Worm (Caenorhabditis elegans) whole organism, midembryonic: ENCODE results near the gene sri-62.
"Not testable (repeated sequence)": the region's sequence is repeated elsewhere in the genome, so short reads cannot be mapped to it uniquely, and the experiment has no call there.

ENCODE experiments used
- T22C8.4 ChIP-seq: fragments of 200-800 bp; sonication (Bioruptor generic); IDR thresholded peaks from 2 replicates; pipeline ENCODE4 v1.3.6; 2022; ENCODE audit warnings: missing genetic modification characterization, missing compliant biosample characterization
- cog-1 ChIP-seq: sonication (generic microtip); optimal IDR thresholded peaks from 2 replicates; lab custom pipeline; 2016; ENCODE audit warnings: missing genetic modification characterization, missing compliant biosample characterization
- flt-1 ChIP-seq: fragments of 200-800 bp; sonication (Bioruptor generic); IDR thresholded peaks from 2 replicates; pipeline ENCODE4 v1.3.6; 2022; ENCODE audit warnings: missing genetic modification characterization, missing compliant biosample characterization
- klf-2 ChIP-seq: fragments of 200-800 bp; sonication (Bioruptor generic); conservative IDR thresholded peaks from 2 replicates; pipeline ENCODE4 v1.3.6; 2022; ENCODE audit warnings: missing genetic modification reagents, missing genetic modification characterization, missing compliant biosample characterization
- med-1 ChIP-seq: sonication (generic microtip); optimal IDR thresholded peaks from 2 replicates; lab custom pipeline; 2017; ENCODE audit warnings: missing genetic modification characterization, mild to moderate bottlenecking, missing compliant biosample characterization, antibody characterized with exemption, missing genetic modification reagents; ENCODE audit not compliant: insufficient read depth
- ref-1 ChIP-seq: fragments of 200-800 bp; sonication (Bioruptor generic); conservative IDR thresholded peaks from 2 replicates; pipeline ENCODE4 v1.3.6; 2022; ENCODE audit warnings: missing genetic modification reagents, missing genetic modification characterization, missing compliant biosample characterization
- tab-1 ChIP-seq: fragments of 200-800 bp; sonication (Bioruptor generic); IDR thresholded peaks from 2 replicates; pipeline ENCODE4 v1.3.6; 2022; ENCODE audit warnings: missing genetic modification characterization, missing compliant biosample characterization
- ztf-23 ChIP-seq: fragments of 200-800 bp; sonication (Bioruptor generic); IDR thresholded peaks from 2 replicates; pipeline ENCODE4 v1.3.6; 2022; ENCODE audit warnings: missing genetic modification reagents, missing genetic modification characterization, missing compliant biosample characterization
- ztf-29 ChIP-seq: fragments of 200-800 bp; sonication (Bioruptor generic); IDR thresholded peaks from 2 replicates; pipeline ENCODE4 v1.3.6; 2022; ENCODE audit warnings: missing genetic modification reagents, missing genetic modification characterization, missing compliant biosample characterization

sri-62 gene

DNA sequence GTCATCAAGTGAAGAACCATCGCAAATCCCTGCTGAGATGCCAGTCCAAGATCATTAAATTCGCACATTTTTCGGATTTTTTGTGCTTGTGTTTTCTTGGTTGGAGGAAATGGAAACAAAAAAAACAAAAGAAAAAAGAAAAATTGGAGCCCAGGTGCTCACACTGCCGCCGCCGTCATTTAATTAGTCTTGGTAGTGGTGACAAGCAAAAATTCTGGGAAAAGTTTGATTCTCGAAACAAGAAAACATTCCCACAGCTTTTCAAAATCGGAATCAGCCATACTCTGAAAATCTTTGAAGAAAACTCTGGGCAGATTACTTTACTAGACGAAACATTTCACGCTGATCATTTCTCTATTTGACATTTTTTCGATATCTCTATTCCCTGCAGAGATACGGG, 6.9 kb upstream of the sri-62 start, which contains the start of gene srh-128:
srh-128 (minus strand) TSS at position 101 of the 400 bp plus-strand sequence.
- TF ChIP-seq med-1 (no peak), klf-2 (no peak), ztf-23 (GFP tag; lab: Robert Waterston, UW) (no peak), T22C8.4 (no peak), ref-1 (no peak)

ce11 chrII:2702757-2703156, 4.5 kb upstream of the sri-62 start, which contains the start of gene sri-60:
sri-60 (minus strand) TSS chrII:2702857.
- no peak for TF ChIP-seq cog-1
- TF ChIP-seq ztf-23 (GFP tag; lab: Robert Waterston, UW): no peak
- no peak for TF ChIP-seq klf-2
- no peak for TF ChIP-seq tab-1
- no peak for TF ChIP-seq flt-1 (GFP tag; lab: Robert Waterston, UW)
- TF ChIP-seq T22C8.4: no peak
- no peak for TF ChIP-seq ref-1
- no peak for TF ChIP-seq ztf-29 (GFP tag; lab: Robert Waterston, UW)
- TF ChIP-seq med-1: no peak

DNA sequence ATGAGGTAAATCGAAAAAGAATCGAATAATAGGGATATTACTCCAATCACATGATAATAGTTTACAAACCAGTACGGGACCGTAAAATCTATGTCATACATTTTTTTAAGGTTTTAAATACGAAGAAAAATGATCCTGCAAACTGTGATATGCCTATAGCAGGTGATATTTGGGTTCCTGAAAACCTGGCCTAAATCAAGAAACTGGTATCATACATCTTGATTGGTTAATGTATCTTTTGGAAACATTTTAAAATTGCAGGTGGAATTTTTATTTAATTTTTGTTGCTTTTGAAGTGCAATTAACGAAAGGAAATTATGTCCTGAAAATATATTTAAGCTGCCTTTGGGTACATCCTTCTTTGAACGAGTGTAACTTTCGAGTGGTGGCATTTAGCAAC, 2.0 kb upstream of the sri-62 start, which contains the start of gene sri-61:
sri-61 (minus strand) TSS at position 101 of the 400 bp plus-strand sequence.
- TF ChIP-seq ztf-23 (GFP tag; lab: Robert Waterston, UW): no peak
- TF ChIP-seq tab-1: no peak
- TF ChIP-seq med-1: no peak
- TF ChIP-seq T22C8.4: no peak
- no peak for TF ChIP-seq cog-1
- TF ChIP-seq ref-1: no peak
- no peak for TF ChIP-seq klf-2
- TF ChIP-seq flt-1 (GFP tag; lab: Robert Waterston, UW): no peak
- TF ChIP-seq ztf-29 (GFP tag; lab: Robert Waterston, UW): no peak

DNA sequence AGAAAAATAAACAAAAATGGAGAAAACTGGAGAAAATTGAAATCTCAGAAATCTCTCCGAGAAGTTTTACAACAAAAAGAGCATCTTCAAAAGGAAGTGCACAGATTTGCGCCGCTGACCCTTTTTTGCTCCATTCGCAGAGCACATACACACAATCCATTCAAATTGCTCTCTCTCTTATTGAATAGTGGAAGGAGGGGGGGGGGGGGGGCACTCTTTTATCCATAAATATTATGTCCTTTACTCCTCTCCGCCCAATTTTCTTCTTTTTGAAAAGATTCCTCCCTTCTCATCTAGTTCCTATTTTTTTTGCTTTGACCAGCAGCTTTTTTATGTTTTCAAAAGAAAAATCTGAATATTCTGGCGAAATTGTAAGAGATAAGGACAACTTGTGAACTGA, 3.2 kb downstream of the sri-62 start:
- TF ChIP-seq tab-1 (no peak), ztf-23 (GFP tag; lab: Robert Waterston, UW) (no peak), cog-1 (no peak), klf-2 (no peak), ref-1 (no peak), ztf-29 (GFP tag; lab: Robert Waterston, UW) (no peak), flt-1 (GFP tag; lab: Robert Waterston, UW) (no peak), T22C8.4 (no peak)

ce11 chrII:2692476-2692875, 5.8 kb downstream of the sri-62 start, which contains the start of gene set-11:
set-11 (minus strand) TSS chrII:2692576.
- TF ChIP-seq ref-1 (no peak), cog-1 (no peak), klf-2 (no peak), med-1 (no peak), ztf-29 (GFP tag; lab: Robert Waterston, UW) (no peak), tab-1 (no peak), T22C8.4 (no peak), ztf-23 (GFP tag; lab: Robert Waterston, UW) (no peak), flt-1 (GFP tag; lab: Robert Waterston, UW) (no peak)

- no peak for TF ChIP-seq klf-2
- TF ChIP-seq flt-1 (GFP tag; lab: Robert Waterston, UW): no peak
- no peak for TF ChIP-seq med-1
- no peak for TF ChIP-seq T22C8.4
- no peak for TF ChIP-seq cog-1
- TF ChIP-seq tab-1: no peak
- TF ChIP-seq ztf-23 (GFP tag; lab: Robert Waterston, UW): no peak
Measured at ce11 chrII:2690080-2690479, 8.2 kb downstream of the sri-62 start, which contains the start of gene nspf-3. nspf-3 (minus strand) TSS chrII:2690180.

- TF ChIP-seq cog-1; flt-1 (GFP tag; lab: Robert Waterston, UW); klf-2: not testable (repeated sequence)
Measured at ce11 chrII:2688616-2689015, 9.7 kb downstream of the sri-62 start, which contains the start of gene nspf-2. nspf-2 (plus strand) TSS chrII:2688916.

DNA sequence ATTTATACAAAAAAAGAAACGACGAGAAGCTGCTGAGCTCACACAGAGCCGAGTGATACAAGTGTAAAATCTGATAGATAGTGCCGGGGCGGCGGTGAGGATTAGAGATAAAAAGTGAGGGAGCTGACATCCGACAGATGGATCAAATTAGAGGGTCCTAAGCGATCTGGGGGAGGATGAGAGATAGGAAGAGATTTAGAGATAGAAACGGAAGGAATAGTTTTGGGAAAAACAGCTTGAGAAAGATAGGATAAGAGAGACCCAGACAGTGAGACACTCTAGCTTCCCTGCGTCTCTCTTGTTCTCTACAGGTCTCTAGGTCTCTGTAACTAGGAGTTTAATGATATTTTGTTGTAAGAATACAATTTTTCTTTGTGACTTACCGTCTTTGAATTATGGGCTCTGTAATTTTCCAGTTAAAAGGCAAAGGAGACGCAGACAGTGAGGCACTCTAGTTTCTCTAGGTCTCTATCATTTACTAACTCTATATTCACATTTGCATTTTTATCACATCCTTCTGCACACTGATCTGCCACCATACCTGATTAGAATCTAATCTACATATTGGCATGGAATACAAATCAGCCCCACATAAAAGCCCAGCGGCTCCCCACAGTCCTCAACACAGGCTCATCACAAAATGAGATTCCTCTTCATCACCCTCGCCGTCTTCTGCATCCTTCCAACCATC, 11.1 kb downstream of the sri-62 start, which contains the start of the genes sup-9 and nspf-1:
sup-9 (minus strand) TSS at position 43 of the 691 bp plus-strand sequence.
nspf-1 (plus strand) TSS at position 641 of the 691 bp plus-strand sequence.
- no peak for TF ChIP-seq ztf-29 (GFP tag; lab: Robert Waterston, UW)
- no peak for TF ChIP-seq klf-2
- no peak for TF ChIP-seq med-1
- no peak for TF ChIP-seq flt-1 (GFP tag; lab: Robert Waterston, UW)
- TF ChIP-seq T22C8.4: no peak
- no peak for TF ChIP-seq cog-1
- no peak for TF ChIP-seq ztf-23 (GFP tag; lab: Robert Waterston, UW)
- no peak for TF ChIP-seq tab-1
- no peak for TF ChIP-seq ref-1

ce11 chrII:2684783-2685182, 13.5 kb downstream of the sri-62 start:
- TF ChIP-seq klf-2: no peak
- TF ChIP-seq ref-1: no peak
- TF ChIP-seq flt-1 (GFP tag; lab: Robert Waterston, UW): no peak
- TF ChIP-seq cog-1: no peak
- TF ChIP-seq tab-1: no peak
- TF ChIP-seq ztf-23 (GFP tag; lab: Robert Waterston, UW): no peak
- TF ChIP-seq ztf-29 (GFP tag; lab: Robert Waterston, UW): no peak

- no peak for TF ChIP-seq tab-1
- TF ChIP-seq med-1: no peak
- no peak for TF ChIP-seq ref-1
- TF ChIP-seq klf-2: no peak
- no peak for TF ChIP-seq T22C8.4
- no peak for TF ChIP-seq flt-1 (GFP tag; lab: Robert Waterston, UW)
- no peak for TF ChIP-seq cog-1
- no peak for TF ChIP-seq ztf-23 (GFP tag; lab: Robert Waterston, UW)
- TF ChIP-seq ztf-29 (GFP tag; lab: Robert Waterston, UW): no peak
Measured at ce11 chrII:2684208-2684607, 14.1 kb downstream of the sri-62 start, which contains the start of gene ceh-87. ceh-87 (minus strand) TSS chrII:2684308.

ce11 chrII:2681118-2681517, 17.2 kb downstream of the sri-62 start, which contains the start of gene F34D6.1:
F34D6.1 (minus strand) TSS chrII:2681218.
- TF ChIP-seq cog-1: no peak
- no peak for TF ChIP-seq ref-1
- TF ChIP-seq flt-1 (GFP tag; lab: Robert Waterston, UW): no peak
- no peak for TF ChIP-seq T22C8.4
- TF ChIP-seq klf-2: no peak
- no peak for TF ChIP-seq med-1
- TF ChIP-seq ztf-29 (GFP tag; lab: Robert Waterston, UW): no peak
- no peak for TF ChIP-seq ztf-23 (GFP tag; lab: Robert Waterston, UW)
- no peak for TF ChIP-seq tab-1
